Worm (Caenorhabditis elegans) whole organism, young adult: ENCODE results near the gene T04A8.13.

Experiments
- F22D6.2 ChIP-seq: sonication (generic microtip); optimal IDR thresholded peaks from 2 replicates; lab custom pipeline; 2016; ENCODE audit warnings: mild to moderate bottlenecking, missing genetic modification characterization, missing compliant biosample characterization
- cebp-2 ChIP-seq: fragments of 200-800 bp; sonication (Bioruptor generic); IDR thresholded peaks from 2 replicates; pipeline ENCODE4 v1.3.6; 2022; ENCODE audit warnings: missing genetic modification characterization, missing compliant biosample characterization
- let-526 ChIP-seq: fragments of 200-800 bp; sonication (Bioruptor generic); IDR thresholded peaks from 2 replicates; pipeline ENCODE4 v1.3.6; 2022; ENCODE audit warnings: missing genetic modification reagents, missing genetic modification characterization, missing compliant biosample characterization

DNA sequence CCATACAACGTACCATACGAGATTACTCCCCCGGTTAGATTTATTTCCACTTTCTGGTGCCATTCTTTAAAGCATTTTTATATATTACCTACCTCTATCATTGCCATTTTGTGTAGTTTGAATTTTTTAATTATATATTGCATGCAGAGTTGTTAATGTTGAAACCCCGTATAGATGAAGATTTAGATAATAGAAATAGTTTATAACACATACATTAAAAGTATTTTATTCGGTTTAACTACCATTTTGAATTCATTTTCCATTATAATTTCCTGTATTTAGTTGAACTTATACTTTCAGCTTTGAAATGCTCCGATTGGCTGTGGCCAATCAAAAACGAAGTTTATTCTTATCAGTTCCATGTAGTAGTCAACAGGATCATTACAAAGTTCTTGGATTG is 9.0 kb upstream of the T04A8.13 start, which contains the start of gene dnj-18:
- no peak for TF ChIP-seq let-526
- TF ChIP-seq F22D6.2 (tag; lab: Kevin White, UChicago) = no peak
- no peak for TF ChIP-seq cebp-2 (GFP tag; lab: Robert Waterston, UW)
